Fruit fly (Drosophila melanogaster) whole organism, embryonic: ENCODE data around the gene capu.

Experiments used
- Atf3 ChIP-seq: fragments of 200-800 bp; sonication (Bioruptor generic); optimal IDR thresholded peaks from 3 replicates; lab custom pipeline; 2016; ENCODE audit warnings: missing biosample characterization, missing genetic modification characterization
- Bdp1 ChIP-seq: fragments of 200-800 bp; sonication (Bioruptor generic); optimal IDR thresholded peaks from 3 replicates; lab custom pipeline; 2016; ENCODE audit warnings: missing biosample characterization, missing genetic modification characterization
- Blimp-1 ChIP-seq: fragments of 200-800 bp; sonication (Bioruptor generic); optimal IDR thresholded peaks from 3 replicates; lab custom pipeline; 2018; ENCODE audit warnings: missing biosample characterization, missing genetic modification characterization, mild to moderate bottlenecking, moderate library complexity, missing genetic modification reagents
- CG10431 ChIP-seq: fragments of 200-800 bp; sonication (Bioruptor generic); optimal IDR thresholded peaks from 3 replicates; lab custom pipeline; 2018; ENCODE audit warnings: missing biosample characterization, mild to moderate bottlenecking, missing genetic modification characterization
- CG11398 ChIP-seq: fragments of 200-800 bp; sonication (Bioruptor generic); optimal IDR thresholded peaks from 2 replicates; lab custom pipeline; 2016; ENCODE audit warnings: missing biosample characterization, missing genetic modification characterization
- CG15269 ChIP-seq: fragments of 200-800 bp; sonication (Bioruptor generic); optimal IDR thresholded peaks from 2 replicates; lab custom pipeline; 2018; ENCODE audit warnings: missing biosample characterization, mild to moderate bottlenecking, missing genetic modification characterization, moderate library complexity
- CG16863 ChIP-seq: fragments of 200-800 bp; sonication (Bioruptor generic); optimal IDR thresholded peaks from 3 replicates; lab custom pipeline; 2016; ENCODE audit warnings: missing biosample characterization, missing genetic modification characterization
- CG18599 ChIP-seq: fragments of 200-800 bp; sonication (Bioruptor generic); optimal IDR thresholded peaks from 3 replicates; lab custom pipeline; 2017; ENCODE audit warnings: missing biosample characterization, missing genetic modification characterization, mild to moderate bottlenecking, moderate library complexity, missing genetic modification reagents
- CG2116 ChIP-seq: fragments of 200-800 bp; sonication (Bioruptor generic); optimal IDR thresholded peaks from 3 replicates; lab custom pipeline; 2018; ENCODE audit warnings: missing biosample characterization, mild to moderate bottlenecking, missing genetic modification characterization
- CG2199 ChIP-seq: fragments of 200-800 bp; sonication (Bioruptor generic); IDR thresholded peaks from 3 replicates; pipeline ENCODE4 v1.3.6; 2022; ENCODE audit warnings: missing biosample characterization, missing genetic modification characterization
- CG2678 ChIP-seq: fragments of 200-800 bp; sonication (Bioruptor generic); optimal IDR thresholded peaks from 3 replicates; lab custom pipeline; 2019; ENCODE audit warnings: missing biosample characterization, mild to moderate bottlenecking, missing genetic modification characterization, moderate library complexity
- CG2712 ChIP-seq: fragments of 200-800 bp; optimal IDR thresholded peaks from 3 replicates; lab custom pipeline; 2019; ENCODE audit warnings: missing biosample characterization, mild to moderate bottlenecking, missing genetic modification characterization, moderate library complexity
- CG30431 ChIP-seq: fragments of 200-800 bp; sonication (Bioruptor generic); optimal IDR thresholded peaks from 2 replicates; lab custom pipeline; 2017; ENCODE audit warnings: missing biosample characterization, missing genetic modification characterization
- CG32767 ChIP-seq: fragments of 200-800 bp; sonication (Bioruptor generic); IDR thresholded peaks from 2 replicates; pipeline ENCODE4 v1.3.6; 2022; ENCODE audit warnings: missing biosample characterization, missing genetic modification characterization
- CG43689 ChIP-seq: fragments of 200-800 bp; sonication (Bioruptor generic); IDR thresholded peaks from 2 replicates; pipeline ENCODE4 v1.3.6; 2022; ENCODE audit warnings: missing biosample characterization, missing genetic modification characterization
- CG4730 ChIP-seq: fragments of 200-800 bp; sonication (Bioruptor generic); IDR thresholded peaks from 2 replicates; pipeline ENCODE4 v1.3.6; 2022; ENCODE audit warnings: missing biosample characterization, missing genetic modification characterization
- CG4820 ChIP-seq: fragments of 200-800 bp; sonication (Bioruptor generic); optimal IDR thresholded peaks from 3 replicates; lab custom pipeline; 2016; ENCODE audit warnings: missing biosample characterization, missing genetic modification characterization
- CG6689 ChIP-seq: fragments of 200-800 bp; sonication (Bioruptor generic); IDR thresholded peaks from 2 replicates; pipeline ENCODE4 v1.3.6; 2022; ENCODE audit warnings: missing biosample characterization, missing genetic modification characterization
- CG8388 ChIP-seq: fragments of 200-800 bp; sonication (Bioruptor generic); optimal IDR thresholded peaks from 2 replicates; lab custom pipeline; 2019; ENCODE audit warnings: missing biosample characterization, mild to moderate bottlenecking, missing genetic modification characterization, moderate library complexity
- Dip2 ChIP-seq: fragments of 200-800 bp; sonication (Bioruptor generic); IDR thresholded peaks from 2 replicates; pipeline ENCODE4 v1.3.6; 2022; ENCODE audit warnings: missing biosample characterization, missing genetic modification characterization
- Ets97D ChIP-seq: fragments of 200-800 bp; sonication (Bioruptor generic); optimal IDR thresholded peaks from 3 replicates; lab custom pipeline; 2016; ENCODE audit warnings: missing biosample characterization, missing genetic modification characterization
- Hr3 ChIP-seq: fragments of 200-800 bp; sonication (Bioruptor generic); optimal IDR thresholded peaks from 3 replicates; lab custom pipeline; 2016; ENCODE audit warnings: missing biosample characterization, missing genetic modification characterization
- Lhr ChIP-seq: fragments of 200-800 bp; sonication (Bioruptor generic); optimal IDR thresholded peaks from 3 replicates; lab custom pipeline; 2017; ENCODE audit warnings: mild to moderate bottlenecking, missing biosample characterization, missing genetic modification reagents, missing genetic modification characterization
- Oaz ChIP-seq: fragments of 200-800 bp; sonication (Bioruptor generic); IDR thresholded peaks from 2 replicates; pipeline ENCODE4 v1.3.6; 2022; ENCODE audit warnings: missing biosample characterization, missing genetic modification characterization
- Oli ChIP-seq: fragments of 200-800 bp; sonication (Bioruptor generic); optimal IDR thresholded peaks from 2 replicates; lab custom pipeline; 2018; ENCODE audit warnings: missing biosample characterization, mild to moderate bottlenecking, missing genetic modification characterization, moderate library complexity
- PHDP ChIP-seq: fragments of 200-800 bp; sonication (Bioruptor generic); optimal IDR thresholded peaks from 3 replicates; lab custom pipeline; 2018; ENCODE audit warnings: missing biosample characterization, mild to moderate bottlenecking, missing genetic modification characterization, moderate library complexity
- Ptx1 ChIP-seq: fragments of 200-800 bp; sonication (Bioruptor generic); IDR thresholded peaks from 2 replicates; pipeline ENCODE4 v1.3.6; 2022; ENCODE audit warnings: missing biosample characterization, missing genetic modification characterization
- Sox100B ChIP-seq: fragments of 200-800 bp; sonication (Bioruptor generic); optimal IDR thresholded peaks from 3 replicates; lab custom pipeline; 2018; ENCODE audit warnings: missing biosample characterization, mild to moderate bottlenecking, missing genetic modification characterization
- Sox102F ChIP-seq: fragments of 200-800 bp; sonication (Bioruptor generic); optimal IDR thresholded peaks from 2 replicates; lab custom pipeline; 2018; ENCODE audit warnings: missing biosample characterization, mild to moderate bottlenecking, missing genetic modification characterization, moderate library complexity
- Tbp ChIP-seq: fragments of >200 bp; optimal IDR thresholded peaks from 2 replicates; lab custom pipeline; 2018; ENCODE audit warnings: missing biosample characterization, missing genetic modification characterization
- Xbp1 ChIP-seq: fragments of 200-800 bp; sonication (Bioruptor generic); optimal IDR thresholded peaks from 3 replicates; lab custom pipeline; 2016; ENCODE audit warnings: missing biosample characterization, mild to moderate bottlenecking, missing genetic modification characterization
- Xrp1 ChIP-seq: fragments of 200-800 bp; sonication (Bioruptor generic); IDR thresholded peaks from 2 replicates; pipeline ENCODE4 v1.3.6; 2022; ENCODE audit warnings: missing biosample characterization, missing genetic modification characterization
- ase ChIP-seq: fragments of 200-800 bp; sonication (Bioruptor generic); IDR thresholded peaks from 3 replicates; pipeline ENCODE4 v1.3.6; 2022; ENCODE audit warnings: missing biosample characterization, missing genetic modification characterization
- bab2 ChIP-seq: fragments of 200-800 bp; sonication (Bioruptor generic); optimal IDR thresholded peaks from 2 replicates; lab custom pipeline; 2016; ENCODE audit warnings: missing biosample characterization, missing genetic modification characterization
- dmrt99B ChIP-seq: fragments of 200-800 bp; sonication (Bioruptor generic); optimal IDR thresholded peaks from 2 replicates; lab custom pipeline; 2018; ENCODE audit warnings: missing biosample characterization, mild to moderate bottlenecking, missing genetic modification characterization, moderate library complexity
- fd96Cb ChIP-seq: fragments of 200-800 bp; sonication (Bioruptor generic); optimal IDR thresholded peaks from 2 replicates; lab custom pipeline; 2018; ENCODE audit warnings: missing biosample characterization, mild to moderate bottlenecking, missing genetic modification characterization, moderate library complexity
- gcm ChIP-seq: fragments of 200-800 bp; sonication (Bioruptor generic); optimal IDR thresholded peaks from 2 replicates; lab custom pipeline; 2019; ENCODE audit warnings: missing biosample characterization, mild to moderate bottlenecking, missing genetic modification characterization, moderate library complexity
- gem ChIP-seq: fragments of 200-800 bp; sonication (Bioruptor generic); optimal IDR thresholded peaks from 2 replicates; lab custom pipeline; 2019; ENCODE audit warnings: missing biosample characterization, mild to moderate bottlenecking, missing genetic modification characterization, moderate library complexity
- grau ChIP-seq: fragments of 200-800 bp; optimal IDR thresholded peaks from 3 replicates; lab custom pipeline; 2019; ENCODE audit warnings: missing biosample characterization, mild to moderate bottlenecking, missing genetic modification characterization, moderate library complexity
- h ChIP-seq: fragments of >200 bp; optimal IDR thresholded peaks from 2 replicates; lab custom pipeline; 2017
- lola ChIP-seq, 3 experiments: fragments of >200 bp in 2 of 3; fragments of 200-800 bp in 1 of 3; sonication (Bioruptor generic) in 1 of 3; optimal IDR thresholded peaks; 2 replicates each; lab custom pipeline; 2017 to 2019; ENCODE audit warnings: missing biosample characterization in 3 of 3, missing genetic modification characterization in 3 of 3, mild to moderate bottlenecking in 1 of 3, moderate library complexity in 1 of 3
- nmo ChIP-seq: fragments of 200-800 bp; sonication (Bioruptor generic); optimal IDR thresholded peaks from 2 replicates; lab custom pipeline; 2018; ENCODE audit warnings: missing biosample characterization, mild to moderate bottlenecking, missing genetic modification characterization, moderate library complexity
- onecut ChIP-seq: fragments of 200-800 bp; sonication (Bioruptor generic); IDR thresholded peaks from 2 replicates; pipeline ENCODE4 v1.3.6; 2022; ENCODE audit warnings: missing biosample characterization, missing genetic modification characterization
- peb ChIP-seq: fragments of 200-800 bp; sonication (Bioruptor generic); IDR thresholded peaks from 2 replicates; pipeline ENCODE4 v1.3.6; 2022; ENCODE audit warnings: missing biosample characterization, missing genetic modification characterization
- sc ChIP-seq, 3 experiments: fragments of >200 bp in 2 of 3; fragments of 200-800 bp in 1 of 3; sonication (Bioruptor generic) in 1 of 3; optimal IDR thresholded peaks; 2 replicates in 2 of 3; 3 replicates in 1 of 3; lab custom pipeline; 2017; ENCODE audit warnings: mild to moderate bottlenecking in 1 of 3, missing biosample characterization in 1 of 3, missing genetic modification characterization in 1 of 3, missing genetic modification reagents in 1 of 3
- stwl ChIP-seq: fragments of 200-800 bp; sonication (Bioruptor generic); optimal IDR thresholded peaks from 3 replicates; lab custom pipeline; 2018; ENCODE audit warnings: missing biosample characterization, mild to moderate bottlenecking, missing genetic modification characterization, moderate library complexity
- trem ChIP-seq: fragments of 200-800 bp; optimal IDR thresholded peaks from 3 replicates; lab custom pipeline; 2019; ENCODE audit warnings: missing biosample characterization, mild to moderate bottlenecking, missing genetic modification characterization, moderate library complexity
- tup ChIP-seq: fragments of 200-800 bp; sonication (Bioruptor generic); optimal IDR thresholded peaks from 2 replicates; lab custom pipeline; 2016; ENCODE audit warnings: missing biosample characterization, mild to moderate bottlenecking, missing genetic modification characterization, moderate library complexity

Gene capu

dm6 chr2L:3856372-3856771, 46.3 kb downstream of the capu start (continued):
- TF ChIP-seq Bdp1 (GFP tag; lab: Kevin White, UChicago) = no peak
- TF ChIP-seq CG32767 (GFP tag; lab: Robert Waterston, UW) = no peak
- peak; percentile 11 for TF ChIP-seq Atf3 (GFP tag; lab: Kevin White, UChicago)
- TF ChIP-seq Oli (tag; lab: Kevin White, UChicago) = peak; percentile 53
- TF ChIP-seq bab2 (GFP tag; lab: Kevin White, UChicago) = peak; percentile 32
- TF ChIP-seq CG30431 = peak; percentile 14
- TF ChIP-seq CG2199 (GFP tag; lab: Robert Waterston, UW) = no peak
- no peak for TF ChIP-seq tup
- TF ChIP-seq trem = peak; percentile 17

dm6 chr2L:3855528-3856189, 47.0 kb downstream of the capu start:
- TF ChIP-seq lola (GFP tag; optimal IDR thresholded peaks at IDR 0.05; lab: Kevin White, UChicago) = peak in 1 of 3 experiments; percentile 68
- TF ChIP-seq CG11398 (GFP tag; lab: Kevin White, UChicago) = no peak
- TF ChIP-seq Tbp (GFP tag; lab: Kevin White, UChicago) = no peak
- no peak for TF ChIP-seq Xbp1 (GFP tag; lab: Kevin White, UChicago)
- peak; percentile 36 for TF ChIP-seq nmo (GFP tag; lab: Kevin White, UChicago)
- TF ChIP-seq CG10431 (GFP tag; lab: Kevin White, UChicago) = no peak
- peak; percentile 39 for TF ChIP-seq Oli (tag; lab: Kevin White, UChicago)
- TF ChIP-seq CG6689 (GFP tag; lab: Robert Waterston, UW) = no peak
- no peak for TF ChIP-seq CG43689 (GFP tag; lab: Robert Waterston, UW)
- TF ChIP-seq CG2116 (GFP tag; lab: Kevin White, UChicago) = no peak
- TF ChIP-seq fd96Cb (tag; lab: Kevin White, UChicago) = peak; percentile 46
- TF ChIP-seq CG4820 = no peak
- TF ChIP-seq ase (GFP tag; lab: Robert Waterston, UW) = no peak
- no peak for TF ChIP-seq peb (GFP tag; lab: Robert Waterston, UW)
- no peak for TF ChIP-seq CG16863 (GFP tag; lab: Kevin White, UChicago)
- peak; percentile 19 for TF ChIP-seq Sox100B (GFP tag; lab: Kevin White, UChicago)
- no peak for TF ChIP-seq CG18599
- TF ChIP-seq dmrt99B = peak; percentile 52
- TF ChIP-seq CG4730 (GFP tag; lab: Robert Waterston, UW) = no peak
- TF ChIP-seq Oaz (GFP tag; lab: Robert Waterston, UW) = no peak
- TF ChIP-seq stwl (tag; lab: Kevin White, UChicago) = no peak
- TF ChIP-seq Ptx1 (GFP tag; lab: Robert Waterston, UW) = 0 out of 2 replicates have a peak, but pooled peaks have one; percentile 31
- peak; percentile 68 for TF ChIP-seq gem (tag; lab: Kevin White, UChicago)
- TF ChIP-seq Hr3 (GFP tag; lab: Kevin White, UChicago) = peak; percentile 2
- peak; percentile 43 for TF ChIP-seq Sox102F (GFP tag; lab: Kevin White, UChicago)
- no peak for TF ChIP-seq h (lab: Kevin White, UChicago)
- peak; percentile 49 for TF ChIP-seq CG8388 (GFP tag; lab: Kevin White, UChicago)
- TF ChIP-seq Xrp1 (GFP tag; lab: Robert Waterston, UW) = 0 out of 2 replicates have a peak, but pooled peaks have one; percentile 40
- peak; percentile 5 for TF ChIP-seq CG15269 (tag; lab: Kevin White, UChicago)
- peak; percentile 24 for TF ChIP-seq PHDP (tag; lab: Kevin White, UChicago)
- peak; percentile 18 for TF ChIP-seq Blimp-1 (GFP tag; lab: Kevin White, UChicago)
- no peak for TF ChIP-seq Ets97D
- TF ChIP-seq grau (tag; lab: Kevin White, UChicago) = peak; percentile 31
- peak; percentile 34 for TF ChIP-seq gcm (GFP tag; lab: Kevin White, UChicago)
- no peak for TF ChIP-seq sc (optimal IDR thresholded peaks at IDR 0.05; lab: Kevin White, UChicago)
- peak; percentile 16 for TF ChIP-seq sc (GFP tag; optimal IDR thresholded peaks at IDR 0.05; lab: Kevin White, UChicago)
- no peak; the same call in 1 of the 2 replicates for TF ChIP-seq Dip2 (GFP tag; lab: Robert Waterston, UW)
- TF ChIP-seq CG2678 (tag; lab: Kevin White, UChicago) = peak; percentile 33
- peak; percentile 3 for TF ChIP-seq Lhr (GFP tag; lab: Kevin White, UChicago)
- TF ChIP-seq CG2712 (tag; lab: Kevin White, UChicago) = peak; percentile 40
- no peak for TF ChIP-seq onecut
